Fruit fly (Drosophila melanogaster) whole organism, embryonic: Measurements from ENCODE around the gene Cog2.
A peak's percentile ranks its signal among the peaks of the same experiment; 100 is the strongest.

Source experiments
- Asciz ChIP-seq: fragments of 200-800 bp; sonication (Bioruptor generic); optimal IDR thresholded peaks from 2 replicates; lab custom pipeline; 2017; ENCODE audit warnings: missing biosample characterization, mild to moderate bottlenecking, missing genetic modification characterization, missing genetic modification reagents
- B-H1 ChIP-seq: fragments of 200-800 bp; sonication (Bioruptor generic); IDR thresholded peaks from 3 replicates; pipeline ENCODE4 v1.3.6; 2022; ENCODE audit warnings: missing biosample characterization, missing genetic modification characterization
- BtbVII ChIP-seq: fragments of 200-800 bp; sonication (Bioruptor generic); optimal IDR thresholded peaks from 3 replicates; lab custom pipeline; 2017; ENCODE audit warnings: missing biosample characterization, mild to moderate bottlenecking, missing genetic modification characterization
- CG1024 ChIP-seq: fragments of 200-800 bp; sonication (Bioruptor generic); IDR thresholded peaks from 2 replicates; pipeline ENCODE4 v1.3.6; 2022; ENCODE audit warnings: missing biosample characterization, missing genetic modification characterization
- CG10959 ChIP-seq: fragments of 200-800 bp; sonication (Bioruptor generic); IDR thresholded peaks from 2 replicates; pipeline ENCODE4 v1.3.6; 2022; ENCODE audit warnings: missing biosample characterization, missing genetic modification characterization
- CG11085 ChIP-seq: fragments of 200-800 bp; sonication (Bioruptor generic); IDR thresholded peaks from 2 replicates; pipeline ENCODE4 v1.3.6; 2022; ENCODE audit warnings: missing biosample characterization, missing genetic modification characterization
- CG11456 ChIP-seq: fragments of 200-800 bp; sonication (Bioruptor generic); IDR thresholded peaks from 3 replicates; pipeline ENCODE4 v1.3.6; 2022; ENCODE audit warnings: missing biosample characterization, missing genetic modification characterization
- CG12219 ChIP-seq: fragments of 200-800 bp; sonication (Bioruptor generic); optimal IDR thresholded peaks from 3 replicates; lab custom pipeline; 2018; ENCODE audit warnings: missing biosample characterization, mild to moderate bottlenecking, missing genetic modification characterization
- CG14667 ChIP-seq: fragments of 200-800 bp; sonication (Bioruptor generic); IDR thresholded peaks from 2 replicates; pipeline ENCODE4 v1.3.6; 2022; ENCODE audit warnings: missing biosample characterization, missing genetic modification characterization
- CG15269 ChIP-seq: fragments of 200-800 bp; sonication (Bioruptor generic); optimal IDR thresholded peaks from 2 replicates; lab custom pipeline; 2018; ENCODE audit warnings: missing biosample characterization, mild to moderate bottlenecking, missing genetic modification characterization, moderate library complexity
- CG1603 ChIP-seq: fragments of 200-800 bp; sonication (Bioruptor generic); optimal IDR thresholded peaks from 2 replicates; lab custom pipeline; 2019; ENCODE audit warnings: missing biosample characterization, mild to moderate bottlenecking, missing genetic modification characterization, moderate library complexity
- CG2875 ChIP-seq: fragments of 200-800 bp; sonication (Bioruptor generic); optimal IDR thresholded peaks from 2 replicates; lab custom pipeline; 2017; ENCODE audit warnings: missing biosample characterization, mild to moderate bottlenecking, missing genetic modification characterization, missing genetic modification reagents
- CG31224 ChIP-seq: fragments of 200-800 bp; sonication (Bioruptor generic); IDR thresholded peaks from 2 replicates; pipeline ENCODE4 v1.3.6; 2022; ENCODE audit warnings: missing biosample characterization, missing genetic modification characterization
- CG32532 ChIP-seq: fragments of 200-800 bp; sonication (Bioruptor generic); IDR thresholded peaks from 2 replicates; pipeline ENCODE4 v1.3.6; 2022; ENCODE audit warnings: missing biosample characterization, missing genetic modification characterization
- CG4328 ChIP-seq: fragments of 200-800 bp; sonication (Bioruptor generic); optimal IDR thresholded peaks from 3 replicates; lab custom pipeline; 2017; ENCODE audit warnings: missing biosample characterization, missing genetic modification reagents, missing genetic modification characterization
- CG4404 ChIP-seq: fragments of 200-800 bp; sonication (Bioruptor generic); IDR thresholded peaks from 2 replicates; pipeline ENCODE4 v1.3.6; 2022; ENCODE audit warnings: missing biosample characterization, missing genetic modification characterization
- CG4730 ChIP-seq: fragments of 200-800 bp; sonication (Bioruptor generic); IDR thresholded peaks from 2 replicates; pipeline ENCODE4 v1.3.6; 2022; ENCODE audit warnings: missing biosample characterization, missing genetic modification characterization
- CG5953 ChIP-seq: fragments of 200-800 bp; sonication (Bioruptor generic); IDR thresholded peaks from 2 replicates; pipeline ENCODE4 v1.3.6; 2022; ENCODE audit warnings: missing biosample characterization, missing genetic modification characterization
- CG6854 ChIP-seq: fragments of 200-800 bp; sonication (Bioruptor generic); optimal IDR thresholded peaks from 3 replicates; lab custom pipeline; 2017; ENCODE audit warnings: missing biosample characterization, mild to moderate bottlenecking, missing genetic modification characterization
- Drgx ChIP-seq: fragments of 200-800 bp; sonication (Bioruptor generic); IDR thresholded peaks from 2 replicates; pipeline ENCODE4 v1.3.6; 2022; ENCODE audit warnings: missing biosample characterization, missing genetic modification characterization
- E2f2 ChIP-seq: fragments of 200-800 bp; sonication (Bioruptor generic); IDR thresholded peaks from 2 replicates; pipeline ENCODE4 v1.3.6; 2022; ENCODE audit warnings: missing biosample characterization, missing genetic modification characterization
- Fer2 ChIP-seq: fragments of 200-800 bp; sonication (Bioruptor generic); optimal IDR thresholded peaks from 2 replicates; lab custom pipeline; 2018; ENCODE audit warnings: missing biosample characterization, mild to moderate bottlenecking, missing genetic modification characterization, moderate library complexity
- H2.0 ChIP-seq: fragments of 200-800 bp; sonication (Bioruptor generic); IDR thresholded peaks from 2 replicates; pipeline ENCODE4 v1.3.6; 2022; ENCODE audit warnings: missing biosample characterization, missing genetic modification characterization
- MESR4 ChIP-seq: fragments of 200-800 bp; sonication (Bioruptor generic); optimal IDR thresholded peaks from 2 replicates; lab custom pipeline; 2018; ENCODE audit warnings: missing biosample characterization, mild to moderate bottlenecking, missing genetic modification characterization, moderate library complexity
- Med ChIP-seq: fragments of 200-800 bp; sonication (Bioruptor generic); peaks from one replicate; lab custom pipeline; 2016; ENCODE audit warnings: missing biosample characterization, missing genetic modification characterization, mild to moderate bottlenecking, inconsistent platforms, moderate library complexity
- NfI ChIP-seq: fragments of 200-800 bp; sonication (Bioruptor generic); optimal IDR thresholded peaks from 3 replicates; lab custom pipeline; 2018; ENCODE audit warnings: missing biosample characterization, mild to moderate bottlenecking, missing genetic modification characterization, moderate library complexity
- Pdp1 ChIP-seq, 2 experiments: fragments of 200-800 bp; sonication (Bioruptor generic); optimal IDR thresholded peaks; 3 replicates each; lab custom pipeline; 2016; ENCODE audit warnings: missing biosample characterization in 2 of 2, missing genetic modification characterization in 2 of 2, mild to moderate bottlenecking in 1 of 2, moderate library complexity in 1 of 2
- Ptx1 ChIP-seq: fragments of 200-800 bp; sonication (Bioruptor generic); IDR thresholded peaks from 2 replicates; pipeline ENCODE4 v1.3.6; 2022; ENCODE audit warnings: missing biosample characterization, missing genetic modification characterization
- Trl ChIP-seq, 3 experiments: fragments of >200 bp in 2 of 3; fragments of 200-800 bp in 1 of 3; sonication (Bioruptor generic) in 1 of 3; optimal IDR thresholded peaks; 2 replicates in 1 of 3; 3 replicates in 2 of 3; lab custom pipeline; 2016 to 2017; ENCODE audit warnings: missing biosample characterization in 1 of 3, missing genetic modification characterization in 1 of 3
- Xrp1 ChIP-seq: fragments of 200-800 bp; sonication (Bioruptor generic); IDR thresholded peaks from 2 replicates; pipeline ENCODE4 v1.3.6; 2022; ENCODE audit warnings: missing biosample characterization, missing genetic modification characterization
- ara ChIP-seq: fragments of 200-800 bp; sonication (Bioruptor generic); IDR thresholded peaks from 2 replicates; pipeline ENCODE4 v1.3.6; 2022; ENCODE audit warnings: missing biosample characterization, missing genetic modification characterization
- chm ChIP-seq: fragments of 200-800 bp; sonication (Bioruptor generic); IDR thresholded peaks from 2 replicates; pipeline ENCODE4 v1.3.6; 2022; ENCODE audit warnings: missing biosample characterization, missing genetic modification characterization
- chn ChIP-seq: fragments of 200-800 bp; sonication (Bioruptor generic); optimal IDR thresholded peaks from 2 replicates; lab custom pipeline; 2016; ENCODE audit warnings: missing biosample characterization, missing genetic modification characterization
- da ChIP-seq: fragments of 200-800 bp; sonication (Bioruptor generic); optimal IDR thresholded peaks from 2 replicates; lab custom pipeline; 2016; ENCODE audit warnings: missing biosample characterization, missing genetic modification characterization
- dpn ChIP-seq, 2 experiments: fragments of 200-800 bp; sonication (Bioruptor generic); optimal IDR thresholded peaks; 3 replicates each; lab custom pipeline; 2016; ENCODE audit warnings: missing biosample characterization in 2 of 2, missing genetic modification characterization in 2 of 2
- dysf ChIP-seq: fragments of 200-800 bp; sonication (Bioruptor generic); IDR thresholded peaks from 3 replicates; pipeline ENCODE4 v1.3.6; 2022; ENCODE audit warnings: missing biosample characterization, missing genetic modification characterization
- fd96Cb ChIP-seq: fragments of 200-800 bp; sonication (Bioruptor generic); optimal IDR thresholded peaks from 2 replicates; lab custom pipeline; 2018; ENCODE audit warnings: missing biosample characterization, mild to moderate bottlenecking, missing genetic modification characterization, moderate library complexity
- gce ChIP-seq: fragments of 200-800 bp; sonication (Bioruptor generic); IDR thresholded peaks from 3 replicates; pipeline ENCODE4 v1.3.6; 2022; ENCODE audit warnings: missing biosample characterization, missing genetic modification characterization
- grau ChIP-seq: fragments of 200-800 bp; optimal IDR thresholded peaks from 3 replicates; lab custom pipeline; 2019; ENCODE audit warnings: missing biosample characterization, mild to moderate bottlenecking, missing genetic modification characterization, moderate library complexity
- ind ChIP-seq: fragments of 200-800 bp; sonication (Bioruptor generic); optimal IDR thresholded peaks from 3 replicates; lab custom pipeline; 2016; ENCODE audit warnings: missing biosample characterization, missing genetic modification characterization
- lab ChIP-seq: fragments of 200-800 bp; sonication (Bioruptor generic); optimal IDR thresholded peaks from 3 replicates; lab custom pipeline; 2017; ENCODE audit warnings: missing biosample characterization, missing genetic modification characterization, mild to moderate bottlenecking, moderate library complexity, missing genetic modification reagents
- lilli ChIP-seq: fragments of 200-800 bp; sonication (Bioruptor generic); optimal IDR thresholded peaks from 3 replicates; lab custom pipeline; 2016; ENCODE audit warnings: missing biosample characterization, missing genetic modification characterization
- mld ChIP-seq: fragments of 200-800 bp; sonication (Bioruptor generic); IDR thresholded peaks from 3 replicates; pipeline ENCODE4 v1.3.6; 2022; ENCODE audit warnings: missing biosample characterization, missing genetic modification characterization; ENCODE audit not compliant: partially characterized antibody
- oc ChIP-seq: fragments of 200-800 bp; sonication (Bioruptor generic); optimal IDR thresholded peaks from 2 replicates; lab custom pipeline; 2018; ENCODE audit warnings: missing biosample characterization, mild to moderate bottlenecking, missing genetic modification characterization, moderate library complexity
- pum ChIP-seq: fragments of 200-800 bp; sonication (Bioruptor generic); optimal IDR thresholded peaks from 2 replicates; lab custom pipeline; 2016; ENCODE audit warnings: missing biosample characterization, missing genetic modification characterization
- sens ChIP-seq: fragments of 200-800 bp; sonication (Bioruptor generic); peaks from one replicate; lab custom pipeline; 2016; ENCODE audit warnings: missing biosample characterization, missing genetic modification characterization
- sima ChIP-seq: fragments of 200-800 bp; sonication (Bioruptor generic); optimal IDR thresholded peaks from 2 replicates; lab custom pipeline; 2016; ENCODE audit warnings: missing biosample characterization, missing genetic modification characterization
- sr ChIP-seq: fragments of 200-800 bp; sonication (Bioruptor generic); IDR thresholded peaks from 3 replicates; pipeline ENCODE4 v1.3.6; 2022; ENCODE audit warnings: missing biosample characterization, missing genetic modification characterization
- twi ChIP-seq: fragments of 200-800 bp; optimal IDR thresholded peaks from 2 replicates; lab custom pipeline; 2019; ENCODE audit warnings: missing biosample characterization, mild to moderate bottlenecking, missing genetic modification characterization, moderate library complexity
- vfl ChIP-seq: fragments of 200-800 bp; sonication (Bioruptor generic); optimal IDR thresholded peaks from 2 replicates; lab custom pipeline; 2016; ENCODE audit warnings: missing biosample characterization, missing genetic modification characterization

The Cog2 gene

dm6 chr3R:15342432-15342925 is 19.0 kb downstream of the Cog2 start:
- TF ChIP-seq ind (peak; percentile 14), gce (GFP tag; lab: Robert Waterston, UW) (no peak), da (GFP tag; lab: Kevin White, UChicago) (no peak), B-H1 (GFP tag; lab: Robert Waterston, UW) (no peak), E2f2 (GFP tag; lab: Robert Waterston, UW) (peak; percentile 30; the same call in 1 of the 2 replicates), CG4328 (GFP tag; lab: Kevin White, UChicago) (no peak), H2.0 (peak; percentile 7; the same call in 1 of the 2 replicates), CG15269 (tag; lab: Kevin White, UChicago) (no peak), oc (tag; lab: Kevin White, UChicago) (no peak), Pdp1 (GFP tag; optimal IDR thresholded peaks at IDR 0.05; lab: Kevin White, UChicago) (peak in 1 of 2 experiments; percentile 4), vfl (GFP tag; lab: Kevin White, UChicago) (no peak), CG12219 (no peak), CG4404 (no peak), ara (GFP tag; lab: Robert Waterston, UW) (peak; percentile 22; the same call in 1 of the 2 replicates), Asciz (no peak), dpn (GFP tag; optimal IDR thresholded peaks at IDR 0.05; lab: Kevin White, UChicago) (no peak), sima (GFP tag; lab: Kevin White, UChicago) (no peak), BtbVII (no peak), chm (GFP tag; lab: Robert Waterston, UW) (peak; percentile 23; the same call in 1 of the 2 replicates), twi (no peak), CG2875 (no peak), dysf (GFP tag; lab: Robert Waterston, UW) (peak; percentile 33; the same call in 1 of the 3 replicates), chn (GFP tag; lab: Kevin White, UChicago) (no peak), lilli (no peak), CG1603 (tag; lab: Kevin White, UChicago) (no peak), Med (GFP tag; lab: Kevin White, UChicago) (peak; percentile 40), CG6854 (GFP tag; lab: Kevin White, UChicago) (no peak), mld (GFP tag; lab: Robert Waterston, UW) (no peak), pum (GFP tag; lab: Kevin White, UChicago) (no peak), CG31224 (GFP tag; lab: Robert Waterston, UW) (peak; percentile 16; the same call in 1 of the 2 replicates), Fer2 (tag; lab: Kevin White, UChicago) (no peak), CG4730 (GFP tag; lab: Robert Waterston, UW) (0 out of 2 replicates have a peak, but pooled peaks have one; percentile 5), CG5953 (GFP tag; lab: Robert Waterston, UW) (no peak), fd96Cb (tag; lab: Kevin White, UChicago) (no peak), MESR4 (no peak), grau (peak; percentile 93), Ptx1 (0 out of 2 replicates have a peak, but pooled peaks have one; percentile 6), CG32532 (GFP tag; lab: Robert Waterston, UW) (peak; percentile 18; the same call in 1 of the 2 replicates), Xrp1 (GFP tag; lab: Robert Waterston, UW) (0 out of 2 replicates have a peak, but pooled peaks have one; percentile 32), Drgx (GFP tag; lab: Robert Waterston, UW) (peak; percentile 64), CG10959 (GFP tag; lab: Robert Waterston, UW) (0 out of 2 replicates have a peak, but pooled peaks have one; percentile 44), CG14667 (GFP tag; lab: Robert Waterston, UW) (peak; percentile 34; the same call in 1 of the 2 replicates), sr (GFP tag; lab: Robert Waterston, UW) (no peak), CG11456 (GFP tag; lab: Robert Waterston, UW) (peak; percentile 56; the same call in 2 of the 3 replicates), CG11085 (no peak), sens (GFP tag; lab: Kevin White, UChicago) (peak; percentile 63), NfI (no peak), CG1024 (no peak), lab (GFP tag; lab: Kevin White, UChicago) (no peak), Trl (optimal IDR thresholded peaks at IDR 0.05; lab: Kevin White, UChicago) (peak in 1 of 2 experiments; percentile 27), Trl (GFP tag; optimal IDR thresholded peaks at IDR 0.05; lab: Kevin White, UChicago) (no peak)
